Worm (Caenorhabditis elegans) whole organism, mixed stage, embryonic: ENCODE measurements around the gene clec-85.

Experiments used
- nhr-12 ChIP-seq: fragments of 150-350 bp; optimal IDR thresholded peaks from 2 replicates; lab custom pipeline; 2014; ENCODE audit warnings: missing biosample characterization, missing genetic modification characterization
- unc-120 ChIP-seq: sonication (generic microtip); optimal IDR thresholded peaks from 2 replicates; lab custom pipeline; 2017; ENCODE audit warnings: missing genetic modification characterization, missing compliant biosample characterization; ENCODE audit not compliant: poor library complexity, severe bottlenecking
- ztf-11 ChIP-seq: fragments of 150-350 bp; optimal IDR thresholded peaks from 2 replicates; lab custom pipeline; 2014; ENCODE audit warnings: missing biosample characterization, missing genetic modification characterization

DNA sequence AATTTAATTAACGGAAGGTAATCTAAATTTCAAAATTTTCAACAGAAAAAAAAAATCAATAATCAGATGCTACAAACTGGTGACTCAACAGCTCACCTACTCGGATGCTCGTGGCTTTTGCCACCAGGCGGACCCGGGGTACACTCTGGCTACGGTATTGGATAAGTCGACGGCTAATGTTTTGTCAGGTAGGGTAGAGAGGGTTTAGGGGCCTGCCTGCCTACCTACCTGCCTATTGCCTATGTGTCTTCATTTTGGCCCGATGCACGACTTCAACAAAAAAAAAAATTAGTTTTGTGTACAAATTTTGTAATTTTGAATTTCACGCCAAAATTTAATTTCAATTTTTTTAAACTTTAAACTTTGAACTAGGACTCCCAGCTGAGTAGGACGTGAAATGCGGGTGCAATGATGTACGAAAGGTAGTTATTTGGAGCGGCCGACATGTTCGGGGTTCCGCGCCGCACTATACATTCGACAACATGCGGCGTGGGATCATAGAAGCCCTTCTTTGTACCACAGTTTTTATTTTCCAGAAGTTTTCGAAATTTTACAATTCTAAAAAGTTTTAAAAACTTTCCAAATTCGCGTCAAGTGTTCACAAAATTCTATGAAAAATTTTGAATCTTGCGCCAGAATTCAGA lies 25.1 kb upstream of the clec-85 start:
- TF ChIP-seq nhr-12 (tag; lab: Kevin White, UChicago) (no peak), ztf-11 (no peak), unc-120 (no peak)
